Worm (Caenorhabditis elegans) whole organism, L3 larva: ENCODE results near the gene T26H8.4.

ENCODE experiments used
- ama-1 ChIP-seq: fragments of 150-350 bp; optimal IDR thresholded peaks from 2 replicates; lab custom pipeline; 2018
- nhr-11 ChIP-seq: fragments of 150-350 bp; optimal IDR thresholded peaks from 2 replicates; lab custom pipeline; 2014; ENCODE audit warnings: missing biosample characterization, missing genetic modification characterization
- unc-39 ChIP-seq: sonication (generic microtip); optimal IDR thresholded peaks from 4 replicates; lab custom pipeline; 2017; ENCODE audit warnings: missing biosample characterization, missing genetic modification characterization

DNA sequence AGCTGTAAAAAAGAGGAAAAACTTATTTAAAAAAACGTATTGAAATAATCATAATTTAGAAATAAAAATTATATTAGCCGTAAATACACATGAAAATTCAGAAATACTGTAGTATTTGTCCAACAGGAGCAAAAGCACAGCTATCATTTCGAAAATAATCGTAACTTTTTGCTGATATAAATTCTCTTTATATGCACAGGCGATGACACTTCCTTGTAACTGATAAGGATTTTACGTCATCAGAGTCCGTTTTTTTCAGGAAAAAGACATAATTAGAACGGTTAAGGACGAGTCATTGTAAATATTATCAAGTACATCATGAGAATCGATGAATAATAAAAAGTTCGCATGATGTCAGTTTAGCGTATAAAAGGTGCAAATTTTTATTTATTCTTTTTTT is 16.8 kb upstream of the T26H8.4 start:
- no peak for TF ChIP-seq nhr-11
- TF ChIP-seq unc-39 (tag; lab: Kevin White, UChicago): no peak
- no peak for TF ChIP-seq ama-1 (lab: Kevin White, UChicago)
